Worm (Caenorhabditis elegans): ENCODE measurements around the gene M176.11.

DNA sequence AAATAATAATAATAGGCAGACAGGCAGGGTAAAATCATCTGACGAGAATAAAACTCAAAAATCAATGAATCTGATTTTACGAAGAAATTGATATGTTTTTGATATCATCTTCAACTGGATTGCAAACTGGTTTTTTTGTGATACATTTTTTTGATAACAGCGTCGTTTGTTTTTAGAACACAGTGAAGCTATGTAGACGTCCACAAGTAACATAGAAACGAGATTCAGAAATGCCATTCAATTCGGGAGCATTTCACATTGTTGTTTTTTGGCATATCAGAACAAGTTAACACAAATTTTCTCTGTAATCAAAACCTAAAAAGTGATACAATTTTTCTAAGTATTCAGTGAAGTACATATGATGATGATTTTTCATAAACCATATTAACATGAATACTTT lies 16.2 kb downstream of the M176.11 start, which contains the start of gene chil-13:
- TF ChIP-seq nhr-48 (tag; optimal IDR thresholded peaks at IDR 0.05) (no peak), Y75B8A.6 (GFP tag; IDR thresholded peaks at IDR 0.05) (no peak), pqm-1 (tag; optimal IDR thresholded peaks at IDR 0.05) (no peak), php-3 (GFP tag; IDR thresholded peaks at IDR 0.05) (no peak), nhr-25 (tag; optimal IDR thresholded peaks at IDR 0.05; ENCODE audit: borderline replicate concordance, insufficient read depth) (no peak), lin-39 (tag; optimal IDR thresholded peaks at IDR 0.05) (no peak), hlh-11 (tag; optimal IDR thresholded peaks at IDR 0.05) (no peak), egl-27 (tag; optimal IDR thresholded peaks at IDR 0.05) (no peak), nhr-41 (GFP tag; IDR thresholded peaks at IDR 0.05) (no peak)

All from whole organism, L4 larva.